Worm (Caenorhabditis elegans): ENCODE measurements around the gene copb-2.

DNA sequence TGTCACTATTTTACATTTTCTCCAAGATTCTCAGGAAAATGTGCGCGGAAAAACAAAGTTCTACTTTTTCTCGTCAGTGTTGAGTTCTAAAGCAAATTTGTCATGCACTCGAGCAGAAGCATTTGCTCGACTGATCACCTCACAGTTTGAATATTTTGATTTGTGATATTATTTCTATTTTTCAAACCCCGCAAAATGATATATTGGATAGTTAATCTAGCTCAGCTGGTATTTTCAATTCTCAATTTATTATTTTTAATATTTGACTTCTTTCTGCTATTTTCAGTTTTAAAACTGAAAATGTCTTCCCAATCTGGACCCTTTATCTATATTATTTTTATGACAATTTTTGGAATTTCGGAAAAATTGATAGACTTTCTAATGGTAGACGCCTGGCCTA lies 36.4 kb upstream of the copb-2 start, which contains the start of gene srxa-2:
- no peak for TF ChIP-seq lin-11 (tag; optimal IDR thresholded peaks at IDR 0.05)
- no peak for TF ChIP-seq sdc-2 (tag; optimal IDR thresholded peaks at IDR 0.05)
- no peak for TF ChIP-seq lim-6 (tag; optimal IDR thresholded peaks at IDR 0.05)
- TF ChIP-seq nhr-11 (tag; optimal IDR thresholded peaks at IDR 0.05): no peak
- no peak for TF ChIP-seq tbx-2 (tag; optimal IDR thresholded peaks at IDR 0.05)
- no peak for TF ChIP-seq pha-2 (tag; optimal IDR thresholded peaks at IDR 0.05)
- no peak for TF ChIP-seq nfya-1 (tag; optimal IDR thresholded peaks at IDR 0.05)
- TF ChIP-seq K09A11.1 (tag; optimal IDR thresholded peaks at IDR 0.05; ENCODE audit: insufficient read depth): no peak
- no peak for TF ChIP-seq ceh-9 (tag; optimal IDR thresholded peaks at IDR 0.05)

All from whole organism, late embryonic.